Worm (Caenorhabditis elegans) whole organism, late embryonic: ENCODE data around the gene fbxa-56.

ENCODE experiments used
- ama-1 ChIP-seq: fragments of 150-350 bp; optimal IDR thresholded peaks from 2 replicates; lab custom pipeline; 2014
- ceh-48 ChIP-seq: sonication (generic microtip); optimal IDR thresholded peaks from 2 replicates; lab custom pipeline; 2016; ENCODE audit warnings: missing genetic modification characterization, inconsistent platforms, missing compliant biosample characterization
- ceh-9 ChIP-seq: sonication (generic microtip); optimal IDR thresholded peaks from 2 replicates; lab custom pipeline; 2016; ENCODE audit warnings: mild to moderate bottlenecking, missing genetic modification characterization, inconsistent platforms, missing compliant biosample characterization
- lin-11 ChIP-seq: fragments of 200-800 bp; sonication (Bioruptor generic); optimal IDR thresholded peaks from 2 replicates; lab custom pipeline; 2018; ENCODE audit warnings: mild to moderate bottlenecking, missing genetic modification characterization, missing compliant biosample characterization
- nhr-11 ChIP-seq: fragments of 150-350 bp; optimal IDR thresholded peaks from 2 replicates; lab custom pipeline; 2014; ENCODE audit warnings: missing biosample characterization, missing genetic modification characterization
- sox-2 ChIP-seq: fragments of 200-800 bp; sonication (Bioruptor generic); IDR thresholded peaks from 2 replicates; pipeline ENCODE4 v1.3.6; 2022; ENCODE audit warnings: missing genetic modification reagents, missing genetic modification characterization, missing compliant biosample characterization
- sox-4 ChIP-seq: sonication (generic microtip); optimal IDR thresholded peaks from 2 replicates; lab custom pipeline; 2017; ENCODE audit warnings: mild to moderate bottlenecking, missing genetic modification characterization, inconsistent platforms, missing compliant biosample characterization
- unc-55 ChIP-seq: sonication (generic microtip); optimal IDR thresholded peaks from 2 replicates; lab custom pipeline; 2017; ENCODE audit warnings: missing biosample characterization, missing genetic modification reagents, missing genetic modification characterization

DNA sequence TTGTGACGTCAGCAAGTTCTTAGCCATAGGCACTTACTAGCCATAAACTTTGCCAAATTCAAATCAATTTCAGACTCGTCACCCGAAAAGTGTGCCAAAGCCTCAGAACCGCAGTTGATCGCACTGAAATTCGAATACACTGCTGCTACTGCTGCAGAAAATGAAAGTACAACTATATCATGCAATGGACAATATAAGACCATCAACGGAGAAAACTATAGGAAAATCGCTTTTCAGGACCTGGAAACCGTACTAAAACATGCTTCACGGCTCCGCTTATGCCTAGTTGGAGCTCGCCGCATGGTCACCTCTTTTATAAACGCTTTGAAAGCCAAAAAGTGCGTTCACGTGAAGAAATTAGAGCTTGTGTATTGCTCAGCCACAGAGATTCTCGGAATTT, 708 bp upstream of the fbxa-56 start, which contains the start of gene fbxa-22:
- TF ChIP-seq ceh-48 (tag; lab: Kevin White, UChicago) = no peak
- TF ChIP-seq ama-1 (lab: Kevin White, UChicago) = no peak
- no peak for TF ChIP-seq sox-4 (tag; lab: Kevin White, UChicago)
- TF ChIP-seq sox-2 = no peak
- TF ChIP-seq unc-55 (GFP tag; lab: Kevin White, UChicago) = no peak
- no peak for TF ChIP-seq lin-11 (tag; lab: Kevin White, UChicago)
- no peak for TF ChIP-seq nhr-11 (tag; lab: Kevin White, UChicago)
- no peak for TF ChIP-seq ceh-9 (tag; lab: Kevin White, UChicago)
